Fruit fly (Drosophila melanogaster): ENCODE results near the gene CG43074.
A peak's percentile ranks its signal among the peaks of the same experiment; 100 is the strongest.

The CG43074 gene

dm6 chr3L:3518512-3519492 lies 34.3 kb upstream of the CG43074 start (continued):
- TF ChIP-seq trh (GFP tag; optimal IDR thresholded peaks at IDR 0.05): no peak
- TF ChIP-seq Nf-YC (tag; optimal IDR thresholded peaks at IDR 0.05): no peak
- peak; percentile 49; the same call in 1 of the 3 replicates for TF ChIP-seq ci (GFP tag; IDR thresholded peaks at IDR 0.05)
- TF ChIP-seq lab (GFP tag; optimal IDR thresholded peaks at IDR 0.05): peak; percentile 61
- peak; percentile 34 for TF ChIP-seq Sox100B (GFP tag; optimal IDR thresholded peaks at IDR 0.05)
- TF ChIP-seq Jarid2 (GFP tag; optimal IDR thresholded peaks at IDR 0.05): peak; percentile 10
- no peak for TF ChIP-seq fd3F (GFP tag; optimal IDR thresholded peaks at IDR 0.05)
- TF ChIP-seq Hsf (GFP tag; optimal IDR thresholded peaks at IDR 0.05): peak; percentile 2
- TF ChIP-seq Hr39 (optimal IDR thresholded peaks at IDR 0.05): no peak
- peak; percentile 6 for TF ChIP-seq CG13296 (GFP tag; optimal IDR thresholded peaks at IDR 0.05)
- no peak for TF ChIP-seq CG9817 (tag; optimal IDR thresholded peaks at IDR 0.05)
- no peak for TF ChIP-seq Dref (GFP tag; IDR thresholded peaks at IDR 0.05)
- TF ChIP-seq CG3995 (GFP tag; optimal IDR thresholded peaks at IDR 0.05): no peak
- TF ChIP-seq CG2875 (GFP tag; optimal IDR thresholded peaks at IDR 0.05): no peak
- peak; percentile 8 for TF ChIP-seq trem (tag; optimal IDR thresholded peaks at IDR 0.05)
- no peak for TF ChIP-seq nerfin-2 (GFP tag; IDR thresholded peaks at IDR 0.05; ENCODE audit: partially characterized antibody)
- TF ChIP-seq nerfin-1 (tag; optimal IDR thresholded peaks at IDR 0.05): peak; percentile 26
- no peak for TF ChIP-seq Lim3 (GFP tag; IDR thresholded peaks at IDR 0.05)
- no peak for TF ChIP-seq lov (optimal IDR thresholded peaks at IDR 0.05)
- no peak for TF ChIP-seq lov (GFP tag; IDR thresholded peaks at IDR 0.05)
- no peak for TF ChIP-seq CG5180 (GFP tag; optimal IDR thresholded peaks at IDR 0.05)
- no peak for TF ChIP-seq CG1792 (GFP tag; optimal IDR thresholded peaks at IDR 0.05)
- TF ChIP-seq caup (GFP tag; optimal IDR thresholded peaks at IDR 0.05; ENCODE audit: severe bottlenecking): peak; percentile 32
- TF ChIP-seq CG11085 (GFP tag; IDR thresholded peaks at IDR 0.05): no peak
- TF ChIP-seq CG10321 (GFP tag; IDR thresholded peaks at IDR 0.05): no peak
- TF ChIP-seq cwo (GFP tag; optimal IDR thresholded peaks at IDR 0.05): no peak
- TF ChIP-seq CG8765 (GFP tag; IDR thresholded peaks at IDR 0.05): no peak
- TF ChIP-seq ro (GFP tag; IDR thresholded peaks at IDR 0.05): no peak
- TF ChIP-seq CG4707 (GFP tag; optimal IDR thresholded peaks at IDR 0.05): peak; percentile 22
- TF ChIP-seq CG10565 (GFP tag; optimal IDR thresholded peaks at IDR 0.05): no peak
- no peak for TF ChIP-seq hth (optimal IDR thresholded peaks at IDR 0.05)
- no peak for TF ChIP-seq CG13287 (GFP tag; IDR thresholded peaks at IDR 0.05; ENCODE audit: partially characterized antibody)
- no peak for TF ChIP-seq CG9797 (GFP tag; optimal IDR thresholded peaks at IDR 0.05)
- TF ChIP-seq CG12104 (GFP tag; optimal IDR thresholded peaks at IDR 0.05): peak; percentile 25
- no peak for TF ChIP-seq Lpt (GFP tag; optimal IDR thresholded peaks at IDR 0.05)
- TF ChIP-seq hbn (GFP tag; IDR thresholded peaks at IDR 0.05; ENCODE audit: partially characterized antibody): no peak
- no peak for TF ChIP-seq croc (GFP tag; conservative IDR thresholded peaks at IDR 0.05)
- no peak for TF ChIP-seq GATAe (GFP tag; conservative IDR thresholded peaks at IDR 0.05)
- TF ChIP-seq CG8478 (optimal IDR thresholded peaks at IDR 0.05): no peak
- TF ChIP-seq CG18619 (GFP tag; optimal IDR thresholded peaks at IDR 0.05): no peak
- TF ChIP-seq Dad (GFP tag; optimal IDR thresholded peaks at IDR 0.05): no peak
- no peak for TF ChIP-seq H2.0 (GFP tag; IDR thresholded peaks at IDR 0.05)
- TF ChIP-seq CG32767 (GFP tag; IDR thresholded peaks at IDR 0.05): no peak
- no peak for TF ChIP-seq Ptx1 (GFP tag; IDR thresholded peaks at IDR 0.05)
- TF ChIP-seq CG8359 (GFP tag; optimal IDR thresholded peaks at IDR 0.05; ENCODE audit: borderline replicate concordance): no peak
- TF ChIP-seq Hr3 (GFP tag; optimal IDR thresholded peaks at IDR 0.05): no peak
- TF ChIP-seq Eip74EF (GFP tag; optimal IDR thresholded peaks at IDR 0.05): peak in 1 of 2 experiments; percentile 9
- TF ChIP-seq BEAF-32 (GFP tag; optimal IDR thresholded peaks at IDR 0.05): no peak
- TF ChIP-seq MBD-R2 (GFP tag; IDR thresholded peaks at IDR 0.05): no peak
